Worm (Caenorhabditis elegans) whole organism, mixed stage, embryonic: ENCODE measurements around the gene nhr-15.

Experiments
- ces-1 ChIP-seq: fragments of 150-350 bp; optimal IDR thresholded peaks from 2 replicates; lab custom pipeline; 2014; ENCODE audit warnings: missing biosample characterization, missing genetic modification reagents, missing genetic modification characterization
- lsy-2 ChIP-seq: fragments of 150-350 bp; optimal IDR thresholded peaks from 2 replicates; lab custom pipeline; 2014; ENCODE audit warnings: missing biosample characterization, missing genetic modification characterization
- nhr-2 ChIP-seq: fragments of 150-350 bp; optimal IDR thresholded peaks from 2 replicates; lab custom pipeline; 2014; ENCODE audit warnings: missing biosample characterization, missing genetic modification characterization
- nhr-237 ChIP-seq: fragments of 150-350 bp; optimal IDR thresholded peaks from 2 replicates; lab custom pipeline; 2014; ENCODE audit warnings: missing biosample characterization, missing genetic modification characterization
- pha-4 ChIP-seq: fragments of 150-350 bp; optimal IDR thresholded peaks from 2 replicates; lab custom pipeline; 2018; ENCODE audit warnings: missing biosample characterization, missing genetic modification reagents, missing genetic modification characterization
- unc-39 ChIP-seq: fragments of 150-350 bp; optimal IDR thresholded peaks from 2 replicates; lab custom pipeline; 2014; ENCODE audit warnings: missing biosample characterization, missing genetic modification characterization

- TF ChIP-seq unc-39 (tag; lab: Kevin White, UChicago): no peak
- no peak for TF ChIP-seq ces-1 (GFP tag; lab: Kevin White, UChicago)
- no peak for TF ChIP-seq pha-4 (tag; lab: Kevin White, UChicago)
- TF ChIP-seq nhr-2 (tag; lab: Kevin White, UChicago): no peak
- no peak for TF ChIP-seq lsy-2
- no peak for TF ChIP-seq nhr-237 (tag; lab: Kevin White, UChicago)
Measured at ce11 chrV:272837-273236, 39.7 kb upstream of the nhr-15 start, which contains the start of gene nlp-70.
